Fruit fly (Drosophila melanogaster) whole organism, pupa: ENCODE data around the gene CG13840.

Source experiments
- CG10348 ChIP-seq: fragments of 200-800 bp; sonication (Bioruptor generic); IDR thresholded peaks from 2 replicates; pipeline ENCODE4 v1.3.6; 2022; ENCODE audit warnings: missing biosample characterization, missing genetic modification characterization
- CG12605 ChIP-seq: fragments of 200-800 bp; sonication (Bioruptor generic); IDR thresholded peaks from 2 replicates; pipeline ENCODE4 v1.3.6; 2022; ENCODE audit warnings: missing biosample characterization, missing genetic modification characterization
- CG13204 ChIP-seq: fragments of 200-800 bp; sonication (Bioruptor generic); optimal IDR thresholded peaks from 2 replicates; lab custom pipeline; 2018; ENCODE audit warnings: missing biosample characterization, mild to moderate bottlenecking, missing genetic modification characterization, moderate library complexity
- CG14655 ChIP-seq: fragments of 200-800 bp; sonication (Bioruptor generic); optimal IDR thresholded peaks from 3 replicates; lab custom pipeline; 2017; ENCODE audit warnings: mild to moderate bottlenecking, missing biosample characterization, missing genetic modification reagents, missing genetic modification characterization
- CG15710 ChIP-seq: fragments of 200-800 bp; sonication (Bioruptor generic); optimal IDR thresholded peaks from 2 replicates; lab custom pipeline; 2018; ENCODE audit warnings: missing biosample characterization, mild to moderate bottlenecking, missing genetic modification characterization, moderate library complexity
- CG17806 ChIP-seq: fragments of 200-800 bp; sonication (Bioruptor generic); optimal IDR thresholded peaks from 2 replicates; lab custom pipeline; 2018; ENCODE audit warnings: missing biosample characterization, mild to moderate bottlenecking, missing genetic modification characterization, moderate library complexity
- CG32121 ChIP-seq: fragments of 200-800 bp; sonication (Bioruptor generic); IDR thresholded peaks from 2 replicates; pipeline ENCODE4 v1.3.6; 2022; ENCODE audit warnings: missing biosample characterization, missing genetic modification characterization
- CG34367 ChIP-seq: fragments of 200-800 bp; sonication (Bioruptor generic); optimal IDR thresholded peaks from 2 replicates; lab custom pipeline; 2018; ENCODE audit warnings: missing biosample characterization, mild to moderate bottlenecking, missing genetic modification characterization
- CG4496 ChIP-seq: fragments of 200-800 bp; sonication (Bioruptor generic); IDR thresholded peaks from 3 replicates; pipeline ENCODE4 v1.3.6; 2022; ENCODE audit warnings: missing biosample characterization, missing genetic modification characterization
- CG8159 ChIP-seq: fragments of 200-800 bp; sonication (Bioruptor generic); optimal IDR thresholded peaks from 3 replicates; lab custom pipeline; 2018; ENCODE audit warnings: missing biosample characterization, mild to moderate bottlenecking, missing genetic modification characterization, moderate library complexity
- CG8301 ChIP-seq: fragments of 200-800 bp; sonication (Bioruptor generic); optimal IDR thresholded peaks from 2 replicates; lab custom pipeline; 2018; ENCODE audit warnings: missing biosample characterization, mild to moderate bottlenecking, missing genetic modification characterization
- CG9948 ChIP-seq: fragments of 200-800 bp; sonication (Bioruptor generic); optimal IDR thresholded peaks from 2 replicates; lab custom pipeline; 2018; ENCODE audit warnings: missing biosample characterization, mild to moderate bottlenecking, missing genetic modification characterization, moderate library complexity
- D1 ChIP-seq: fragments of 200-800 bp; sonication (Bioruptor generic); optimal IDR thresholded peaks from 2 replicates; lab custom pipeline; 2018; ENCODE audit warnings: missing biosample characterization, mild to moderate bottlenecking, missing genetic modification characterization, moderate library complexity
- EcR ChIP-seq: fragments of 200-800 bp; sonication (Bioruptor generic); optimal IDR thresholded peaks from 3 replicates; lab custom pipeline; 2019; ENCODE audit warnings: missing biosample characterization, missing genetic modification characterization, mild to moderate bottlenecking, moderate library complexity, missing genetic modification reagents
- Ets98B ChIP-seq: fragments of 200-800 bp; sonication (Bioruptor generic); IDR thresholded peaks from 2 replicates; pipeline ENCODE4 v1.3.6; 2022; ENCODE audit warnings: missing biosample characterization, missing genetic modification characterization
- Pif1A ChIP-seq: fragments of 200-800 bp; sonication (Bioruptor generic); optimal IDR thresholded peaks from 3 replicates; lab custom pipeline; 2016; ENCODE audit warnings: missing biosample characterization, missing genetic modification characterization
- Pif1B ChIP-seq: fragments of 200-800 bp; sonication (Bioruptor generic); optimal IDR thresholded peaks from 3 replicates; lab custom pipeline; 2016; ENCODE audit warnings: missing biosample characterization, missing genetic modification characterization
- Snoo ChIP-seq: fragments of 200-800 bp; sonication (Bioruptor generic); optimal IDR thresholded peaks from 3 replicates; lab custom pipeline; 2017; ENCODE audit warnings: missing biosample characterization, mild to moderate bottlenecking, missing genetic modification characterization, inconsistent platforms
- fd96Ca ChIP-seq: fragments of 200-800 bp; sonication (Bioruptor generic); IDR thresholded peaks from 3 replicates; pipeline ENCODE4 v1.3.6; 2022; ENCODE audit warnings: missing biosample characterization, missing genetic modification characterization
- gl ChIP-seq: fragments of 200-800 bp; sonication (Bioruptor generic); optimal IDR thresholded peaks from 2 replicates; lab custom pipeline; 2018; ENCODE audit warnings: missing biosample characterization, mild to moderate bottlenecking, missing genetic modification characterization

CG13840 gene

dm6 chr3R:22781412-22781811 is 34.6 kb downstream of the CG13840 start:
- TF ChIP-seq CG34367 (no peak), CG8301 (no peak), CG9948 (tag; lab: Kevin White, UChicago) (no peak), CG12605 (GFP tag; lab: Robert Waterston, UW) (peak; percentile 74), CG4496 (GFP tag; lab: Robert Waterston, UW) (peak; percentile 82), Pif1A (peak; percentile 57), Pif1B (GFP tag; lab: Kevin White, UChicago) (peak; percentile 54), CG32121 (GFP tag; lab: Robert Waterston, UW) (peak; percentile 95), CG14655 (GFP tag; lab: Kevin White, UChicago) (peak; percentile 28), fd96Ca (GFP tag; lab: Robert Waterston, UW) (peak; percentile 95), EcR (GFP tag; lab: Kevin White, UChicago) (peak; percentile 28), CG17806 (tag; lab: Kevin White, UChicago) (no peak), D1 (no peak), CG15710 (peak; percentile 16), Ets98B (GFP tag; lab: Robert Waterston, UW) (peak; percentile 96), CG8159 (tag; lab: Kevin White, UChicago) (no peak), gl (tag; lab: Kevin White, UChicago) (no peak), CG13204 (peak; percentile 32)

dm6 chr3R:22780135-22780534 is 35.8 kb downstream of the CG13840 start:
- TF ChIP-seq CG34367 (no peak), CG32121 (GFP tag; lab: Robert Waterston, UW) (0 out of 2 replicates have a peak, but pooled peaks have one; percentile 20), CG15710 (no peak), Ets98B (GFP tag; lab: Robert Waterston, UW) (no peak), CG4496 (GFP tag; lab: Robert Waterston, UW) (peak; percentile 34; the same call in 1 of the 3 replicates), CG14655 (GFP tag; lab: Kevin White, UChicago) (no peak), CG13204 (no peak), Snoo (tag; lab: Kevin White, UChicago) (no peak)
- TF ChIP-seq, all 21 proteins: peak for 2

- TF ChIP-seq CG8159 (tag; lab: Kevin White, UChicago) (no peak), CG34367 (no peak), CG15710 (no peak), gl (tag; lab: Kevin White, UChicago) (no peak), Pif1B (GFP tag; lab: Kevin White, UChicago) (no peak), Ets98B (GFP tag; lab: Robert Waterston, UW) (no peak), CG17806 (tag; lab: Kevin White, UChicago) (no peak), CG32121 (GFP tag; lab: Robert Waterston, UW) (no peak), CG14655 (GFP tag; lab: Kevin White, UChicago) (no peak), EcR (GFP tag; lab: Kevin White, UChicago) (no peak), Pif1A (no peak), CG9948 (tag; lab: Kevin White, UChicago) (no peak)
These were observed 39.5 kb downstream of the CG13840 start for dm6 chr3R:22776457-22776856.

- TF ChIP-seq CG10348 (GFP tag; lab: Robert Waterston, UW) (no peak), CG13204 (no peak), CG32121 (GFP tag; lab: Robert Waterston, UW) (no peak), CG9948 (tag; lab: Kevin White, UChicago) (no peak), CG4496 (GFP tag; lab: Robert Waterston, UW) (no peak), CG34367 (no peak), CG14655 (GFP tag; lab: Kevin White, UChicago) (no peak)
These were observed 44.3 kb downstream of the CG13840 start, which contains the start of gene CG43095 for dm6 chr3R:22771670-22772069. Gene CG43095, minus strand, starts transcription at chr3R:22771770.

dm6 chr3R:22770887-22771286 is 45.1 kb downstream of the CG13840 start, which contains the start of gene CG43094:
Gene CG43094, minus strand, starts transcription at chr3R:22770987.
- TF ChIP-seq gl (tag; lab: Kevin White, UChicago) (no peak), Snoo (tag; lab: Kevin White, UChicago) (no peak), Pif1B (GFP tag; lab: Kevin White, UChicago) (no peak), D1 (no peak)

dm6 chr3R:22770207-22770606 is 45.8 kb downstream of the CG13840 start, which contains the start of gene CG43093:
Gene CG43093, minus strand, starts transcription at chr3R:22770307.
- TF ChIP-seq gl (tag; lab: Kevin White, UChicago), result no peak
- no peak for TF ChIP-seq CG8301
- no peak for TF ChIP-seq EcR (GFP tag; lab: Kevin White, UChicago)
- TF ChIP-seq CG9948 (tag; lab: Kevin White, UChicago), result no peak
- TF ChIP-seq CG8159 (tag; lab: Kevin White, UChicago), result no peak
- TF ChIP-seq CG14655 (GFP tag; lab: Kevin White, UChicago), result no peak
- no peak for TF ChIP-seq CG12605 (GFP tag; lab: Robert Waterston, UW)

- no peak for TF ChIP-seq CG12605 (GFP tag; lab: Robert Waterston, UW)
- TF ChIP-seq CG13204, result no peak
- TF ChIP-seq Pif1A, result no peak
- TF ChIP-seq D1, result no peak
These were observed 46.4 kb downstream of the CG13840 start, which contains the start of gene CG43092 for dm6 chr3R:22769567-22769966. Gene CG43092, minus strand, starts transcription at chr3R:22769667.
